Fruit fly (Drosophila melanogaster): ENCODE measurements around the gene CG13728.

DNA sequence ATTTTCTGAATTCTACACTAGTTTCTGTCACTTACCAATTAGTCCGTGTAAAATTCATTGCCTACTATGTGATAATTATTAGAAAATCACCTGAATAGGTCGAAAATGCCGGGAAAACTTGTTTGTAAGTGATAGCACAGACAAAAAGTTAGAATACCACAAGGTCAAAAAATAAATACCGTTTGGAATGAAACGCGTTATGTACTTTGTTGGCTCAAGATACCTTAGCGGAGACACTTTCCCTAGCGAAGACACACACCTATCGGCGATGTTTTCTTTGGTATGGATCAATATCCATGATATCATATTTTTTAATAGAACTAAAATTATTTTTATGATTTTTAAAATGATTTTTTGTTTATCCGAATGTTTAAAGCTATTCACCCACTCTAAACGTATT is 43.4 kb downstream of the CG13728 start, which contains the start of gene CG6479:
- TF ChIP-seq CG7045 (GFP tag; optimal IDR thresholded peaks at IDR 0.05) (no peak), CG14711 (tag; optimal IDR thresholded peaks at IDR 0.05) (no peak), CG33017 (tag; optimal IDR thresholded peaks at IDR 0.05) (no peak), pad (GFP tag; optimal IDR thresholded peaks at IDR 0.05) (no peak), Crg-1 (GFP tag; optimal IDR thresholded peaks at IDR 0.05) (no peak), CG7101 (tag; optimal IDR thresholded peaks at IDR 0.05) (no peak), Clk (GFP tag; optimal IDR thresholded peaks at IDR 0.05) (no peak), Mnt (GFP tag; optimal IDR thresholded peaks at IDR 0.05) (no peak), cnc (optimal IDR thresholded peaks at IDR 0.05) (no peak), CG5204 (GFP tag; optimal IDR thresholded peaks at IDR 0.05) (no peak), CG12768 (GFP tag; optimal IDR thresholded peaks at IDR 0.05) (no peak), CG1620 (GFP tag; optimal IDR thresholded peaks at IDR 0.05) (no peak), toe (GFP tag; optimal IDR thresholded peaks at IDR 0.05) (no peak)

Data from whole organism, adult.